Worm (Caenorhabditis elegans) whole organism, L1 larva: Measurements from ENCODE around the gene metl-18.
A peak's percentile ranks its signal among the peaks of the same experiment; 100 is the strongest.

Experiments used
- C04F5.9 ChIP-seq: sonication (generic microtip); optimal IDR thresholded peaks from 2 replicates; lab custom pipeline; 2016; ENCODE audit warnings: missing genetic modification characterization, missing compliant biosample characterization
- C34B4.2 ChIP-seq: sonication (generic microtip); optimal IDR thresholded peaks from 2 replicates; lab custom pipeline; 2017; ENCODE audit warnings: mild to moderate bottlenecking, missing genetic modification characterization, missing compliant biosample characterization
- F16B12.6 ChIP-seq: fragments of 150-350 bp; optimal IDR thresholded peaks from 2 replicates; lab custom pipeline; 2014; ENCODE audit warnings: missing biosample characterization, missing genetic modification characterization
- Y116A8C.19 ChIP-seq: sonication (generic microtip); optimal IDR thresholded peaks from 2 replicates; lab custom pipeline; 2016; ENCODE audit warnings: missing compliant biosample characterization, missing genetic modification characterization, borderline replicate concordance
- alr-1 ChIP-seq: fragments of 200-800 bp; sonication (Bioruptor generic); optimal IDR thresholded peaks from 2 replicates; lab custom pipeline; 2018; ENCODE audit warnings: borderline replicate concordance, mild to moderate bottlenecking, missing genetic modification characterization, missing compliant biosample characterization
- aly-2 ChIP-seq: fragments of 150-350 bp; optimal IDR thresholded peaks from 2 replicates; lab custom pipeline; 2014; ENCODE audit warnings: missing biosample characterization, missing genetic modification characterization
- ama-1 ChIP-seq: fragments of 150-350 bp; optimal IDR thresholded peaks from 2 replicates; lab custom pipeline; 2014
- blmp-1 ChIP-seq: fragments of 150-350 bp; optimal IDR thresholded peaks from 2 replicates; lab custom pipeline; 2014; ENCODE audit warnings: missing biosample characterization, missing genetic modification characterization
- ceh-63 ChIP-seq: fragments of 200-800 bp; sonication (Bioruptor generic); optimal IDR thresholded peaks from 2 replicates; lab custom pipeline; 2018; ENCODE audit warnings: mild to moderate bottlenecking, missing genetic modification characterization, missing compliant biosample characterization
- ceh-8 ChIP-seq: fragments of 200-800 bp; sonication (Bioruptor generic); optimal IDR thresholded peaks from 2 replicates; lab custom pipeline; 2018; ENCODE audit warnings: mild to moderate bottlenecking, missing genetic modification characterization, moderate library complexity, missing compliant biosample characterization
- ceh-82 ChIP-seq, 3 experiments: fragments of 150-350 bp in 1 of 3; sonication (generic microtip) in 2 of 3; optimal IDR thresholded peaks; 2 replicates each; lab custom pipeline; 2014 to 2017; ENCODE audit warnings: missing biosample characterization in 3 of 3, missing genetic modification characterization in 3 of 3
- ceh-88 ChIP-seq: fragments of 200-800 bp; sonication (Bioruptor generic); IDR thresholded peaks from 2 replicates; pipeline ENCODE4 v1.3.6; 2022; ENCODE audit warnings: missing genetic modification characterization, missing compliant biosample characterization
- ceh-90 ChIP-seq: sonication (generic microtip); optimal IDR thresholded peaks from 2 replicates; lab custom pipeline; 2016; ENCODE audit warnings: missing genetic modification characterization, missing compliant biosample characterization
- ces-1 ChIP-seq: fragments of 150-350 bp; optimal IDR thresholded peaks from 2 replicates; lab custom pipeline; 2014; ENCODE audit warnings: missing biosample characterization, missing genetic modification reagents, missing genetic modification characterization
- dpl-1 ChIP-seq, 3 experiments: fragments of 150-350 bp in 2 of 3; sonication (generic microtip) in 1 of 3; optimal IDR thresholded peaks; 2 replicates each; lab custom pipeline; 2014 to 2017; ENCODE audit warnings: missing biosample characterization in 3 of 3, missing genetic modification characterization in 3 of 3, missing genetic modification reagents in 3 of 3
- dsc-1 ChIP-seq: sonication (generic microtip); optimal IDR thresholded peaks from 2 replicates; lab custom pipeline; 2016; ENCODE audit warnings: mild to moderate bottlenecking, missing genetic modification characterization, missing compliant biosample characterization
- efl-3 ChIP-seq: fragments of 200-800 bp; sonication (Bioruptor generic); optimal IDR thresholded peaks from 2 replicates; lab custom pipeline; 2018; ENCODE audit warnings: mild to moderate bottlenecking, missing genetic modification characterization, missing compliant biosample characterization
- ets-5 ChIP-seq: fragments of 200-800 bp; sonication (Bioruptor generic); IDR thresholded peaks from 2 replicates; pipeline ENCODE4 v1.3.6; 2022; ENCODE audit warnings: missing genetic modification characterization, missing compliant biosample characterization
- fkh-8 ChIP-seq: sonication (generic microtip); optimal IDR thresholded peaks from 2 replicates; lab custom pipeline; 2016; ENCODE audit warnings: mild to moderate bottlenecking, missing genetic modification characterization, missing compliant biosample characterization
- fos-1 ChIP-seq: fragments of 150-350 bp; optimal IDR thresholded peaks from 2 replicates; lab custom pipeline; 2014; ENCODE audit warnings: missing biosample characterization, missing genetic modification characterization
- hlh-17 ChIP-seq: fragments of 200-800 bp; sonication (Bioruptor generic); optimal IDR thresholded peaks from 2 replicates; lab custom pipeline; 2018; ENCODE audit warnings: missing genetic modification characterization, mild to moderate bottlenecking, missing compliant biosample characterization, moderate library complexity, borderline replicate concordance
- hpl-2 ChIP-seq: fragments of 150-350 bp; optimal IDR thresholded peaks from 2 replicates; lab custom pipeline; 2014; ENCODE audit warnings: missing biosample characterization, missing genetic modification reagents, missing genetic modification characterization
- irx-1 ChIP-seq: sonication (generic microtip); optimal IDR thresholded peaks from 2 replicates; lab custom pipeline; 2016; ENCODE audit warnings: missing genetic modification characterization, missing compliant biosample characterization
- lin-14 ChIP-seq: fragments of 200-800 bp; sonication (Bioruptor generic); optimal IDR thresholded peaks from 2 replicates; lab custom pipeline; 2018; ENCODE audit warnings: mild to moderate bottlenecking, missing genetic modification characterization, moderate library complexity, missing compliant biosample characterization
- lin-35 ChIP-seq, 2 experiments: fragments of 150-350 bp; optimal IDR thresholded peaks; 2 replicates each; lab custom pipeline; 2014; ENCODE audit warnings: missing biosample characterization in 2 of 2, missing genetic modification characterization in 2 of 2, missing genetic modification reagents in 2 of 2
- lin-39 ChIP-seq: fragments of 150-350 bp; optimal IDR thresholded peaks from 2 replicates; lab custom pipeline; 2014; ENCODE audit warnings: missing biosample characterization, missing genetic modification reagents, missing genetic modification characterization
- lir-3 ChIP-seq: sonication (generic microtip); optimal IDR thresholded peaks from 2 replicates; lab custom pipeline; 2016; ENCODE audit warnings: mild to moderate bottlenecking, missing genetic modification characterization, moderate library complexity, missing compliant biosample characterization; ENCODE audit not compliant: poor library complexity
- mab-9 ChIP-seq: fragments of 200-800 bp; sonication (Bioruptor generic); IDR thresholded peaks from 2 replicates; pipeline ENCODE4 v1.3.6; 2022; ENCODE audit warnings: missing genetic modification reagents, missing genetic modification characterization, missing compliant biosample characterization
- mep-1 ChIP-seq: fragments of 150-350 bp; optimal IDR thresholded peaks from 2 replicates; lab custom pipeline; 2014; ENCODE audit warnings: missing biosample characterization, missing genetic modification characterization
- nhr-11 ChIP-seq: fragments of 150-350 bp; optimal IDR thresholded peaks from 2 replicates; lab custom pipeline; 2014; ENCODE audit warnings: missing biosample characterization, missing genetic modification characterization
- nhr-19 ChIP-seq: fragments of 200-800 bp; sonication (Bioruptor generic); conservative IDR thresholded peaks from 2 replicates; pipeline ENCODE4 v1.3.6; 2022; ENCODE audit warnings: missing genetic modification characterization, missing compliant biosample characterization
- nhr-20 ChIP-seq: sonication (generic microtip); optimal IDR thresholded peaks from 2 replicates; lab custom pipeline; 2016; ENCODE audit warnings: mild to moderate bottlenecking, missing genetic modification characterization, missing compliant biosample characterization
- nhr-237 ChIP-seq: fragments of 150-350 bp; optimal IDR thresholded peaks from 2 replicates; lab custom pipeline; 2014; ENCODE audit warnings: missing biosample characterization, missing genetic modification characterization
- nhr-28 ChIP-seq: fragments of 150-350 bp; optimal IDR thresholded peaks from 2 replicates; lab custom pipeline; 2014; ENCODE audit warnings: missing biosample characterization, missing genetic modification characterization
- nhr-47 ChIP-seq: sonication (generic microtip); optimal IDR thresholded peaks from 2 replicates; lab custom pipeline; 2016; ENCODE audit warnings: mild to moderate bottlenecking, missing genetic modification characterization, moderate library complexity, missing compliant biosample characterization
- nhr-71 ChIP-seq: sonication (generic microtip); optimal IDR thresholded peaks from 2 replicates; lab custom pipeline; 2016; ENCODE audit warnings: mild to moderate bottlenecking, missing genetic modification characterization, moderate library complexity, missing compliant biosample characterization
- nhr-76 ChIP-seq: sonication (generic microtip); optimal IDR thresholded peaks from 2 replicates; lab custom pipeline; 2017; ENCODE audit warnings: missing biosample characterization, missing genetic modification characterization
- nhr-77 ChIP-seq: fragments of 150-350 bp; optimal IDR thresholded peaks from 2 replicates; lab custom pipeline; 2014; ENCODE audit warnings: missing biosample characterization, missing genetic modification characterization
- pag-3 ChIP-seq: sonication (generic microtip); optimal IDR thresholded peaks from 2 replicates; lab custom pipeline; 2017; ENCODE audit warnings: missing genetic modification characterization, mild to moderate bottlenecking, missing compliant biosample characterization, antibody characterized with exemption, borderline replicate concordance; ENCODE audit not compliant: insufficient read depth
- pqm-1 ChIP-seq: sonication (generic microtip); optimal IDR thresholded peaks from 3 replicates; lab custom pipeline; 2017; ENCODE audit warnings: missing biosample characterization, missing genetic modification characterization
- skn-1 ChIP-seq: fragments of 150-350 bp; optimal IDR thresholded peaks from 2 replicates; lab custom pipeline; 2014; ENCODE audit warnings: missing biosample characterization, missing genetic modification characterization
- snpc-4 ChIP-seq: fragments of 150-350 bp; optimal IDR thresholded peaks from 2 replicates; lab custom pipeline; 2014; ENCODE audit warnings: missing biosample characterization, missing genetic modification characterization
- snu-23 ChIP-seq: sonication (generic microtip); optimal IDR thresholded peaks from 2 replicates; lab custom pipeline; 2016; ENCODE audit warnings: missing genetic modification characterization, missing compliant biosample characterization
- sox-4 ChIP-seq: sonication (generic microtip); optimal IDR thresholded peaks from 2 replicates; lab custom pipeline; 2016; ENCODE audit warnings: missing genetic modification characterization, missing compliant biosample characterization
- sptf-1 ChIP-seq: fragments of 150-350 bp; optimal IDR thresholded peaks from 2 replicates; lab custom pipeline; 2014; ENCODE audit warnings: missing biosample characterization, missing genetic modification characterization
- swsn-7 ChIP-seq: sonication (generic microtip); optimal IDR thresholded peaks from 2 replicates; lab custom pipeline; 2016; ENCODE audit warnings: missing genetic modification characterization, missing compliant biosample characterization
- tbx-2 ChIP-seq: sonication (generic microtip); optimal IDR thresholded peaks from 2 replicates; lab custom pipeline; 2016; ENCODE audit warnings: missing genetic modification characterization, missing compliant biosample characterization
- tlp-1 ChIP-seq: fragments of 150-350 bp; optimal IDR thresholded peaks from 2 replicates; lab custom pipeline; 2014; ENCODE audit warnings: missing biosample characterization, missing genetic modification characterization
- unc-30 ChIP-seq: sonication (generic microtip); optimal IDR thresholded peaks from 2 replicates; lab custom pipeline; 2017; ENCODE audit warnings: missing biosample characterization, missing genetic modification characterization
- unc-62 ChIP-seq: fragments of 150-350 bp; optimal IDR thresholded peaks from 2 replicates; lab custom pipeline; 2014; ENCODE audit warnings: missing biosample characterization, missing genetic modification reagents, missing genetic modification characterization
- zag-1 ChIP-seq: fragments of 150-350 bp; optimal IDR thresholded peaks from 2 replicates; lab custom pipeline; 2014; ENCODE audit warnings: missing biosample characterization, missing genetic modification characterization

Gene metl-18

DNA sequence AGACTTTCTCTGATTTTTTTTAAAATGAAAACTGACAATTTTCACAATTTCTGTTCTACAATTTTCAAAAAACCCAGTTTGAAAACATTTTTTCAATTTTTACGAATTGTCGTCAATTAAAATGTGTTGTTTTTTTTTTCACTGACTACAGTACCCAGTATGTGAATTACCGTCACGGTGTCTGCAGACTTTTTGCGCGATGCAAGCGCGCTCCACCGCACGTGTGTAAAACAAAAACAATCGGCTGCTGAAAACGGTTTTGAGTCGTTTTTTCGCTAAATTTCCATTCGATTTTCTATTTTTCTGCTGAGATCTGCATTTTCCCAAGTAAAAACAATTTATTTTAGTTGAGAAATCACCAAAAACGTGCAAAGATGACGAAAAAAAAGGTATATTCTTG lies 30.7 kb downstream of the metl-18 start (continued):
- TF ChIP-seq nhr-19 (peak; percentile 99), lin-39 (peak; percentile 91), ces-1 (GFP tag; lab: Kevin White, UChicago) (peak; percentile 69), snu-23 (peak; percentile 99), ceh-82 (tag; optimal IDR thresholded peaks at IDR 0.05; lab: Kevin White, UChicago) (peak; percentile 97 to 99 (median 98)), hlh-17 (GFP tag; lab: Kevin White, UChicago) (no peak), mab-9 (GFP tag; lab: Robert Waterston, UW) (peak; percentile 97), nhr-237 (peak; percentile 96), ceh-63 (GFP tag; lab: Kevin White, UChicago) (peak; percentile 71), nhr-20 (tag; lab: Kevin White, UChicago) (peak; percentile 99)

DNA sequence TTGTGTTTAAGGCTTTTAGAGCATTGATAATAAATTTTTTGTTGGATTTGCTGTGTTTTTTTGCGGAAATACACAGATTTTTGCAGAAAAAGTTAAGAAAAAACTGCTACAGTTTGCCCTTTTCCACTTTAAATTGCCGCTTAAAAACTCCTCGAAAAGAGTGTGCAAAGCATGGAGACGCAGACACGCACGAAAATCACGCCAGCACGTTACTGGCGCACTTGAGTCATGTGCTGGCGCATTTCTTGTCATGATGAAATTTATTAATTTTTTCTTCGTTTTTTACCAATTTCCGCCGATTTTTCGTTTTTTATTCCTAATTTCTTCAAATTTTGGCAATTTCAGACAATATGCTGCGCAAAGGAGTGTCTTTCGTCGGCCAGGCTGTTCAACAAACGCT lies 34.5 kb downstream of the metl-18 start, which contains the start of gene C34C12.8:
TSS of gene C34C12.8 (plus strand) at position 346 of the 400 bp plus-strand sequence.
- TF ChIP-seq fos-1 (tag; lab: Kevin White, UChicago) (peak; percentile 79), blmp-1 (peak; percentile 70), fkh-8 (peak; percentile 94), pag-3 (tag; lab: Kevin White, UChicago) (no peak), snpc-4 (tag; lab: Kevin White, UChicago) (peak; percentile 84), lir-3 (tag; lab: Kevin White, UChicago) (no peak), nhr-28 (tag; lab: Kevin White, UChicago) (peak; percentile 20), tbx-2 (tag; lab: Kevin White, UChicago) (peak; percentile 97), nhr-76 (tag; lab: Kevin White, UChicago) (no peak), unc-30 (tag; lab: Kevin White, UChicago) (peak; percentile 64), nhr-77 (tag; lab: Kevin White, UChicago) (peak; percentile 88), zag-1 (peak; percentile 66), lin-35 (GFP tag; optimal IDR thresholded peaks at IDR 0.05; lab: Kevin White, UChicago) (peak; percentile 96 to 98), nhr-11 (peak; percentile 92), mep-1 (tag; lab: Kevin White, UChicago) (peak; percentile 98), nhr-237 (peak; percentile 60), ceh-63 (GFP tag; lab: Kevin White, UChicago) (peak; percentile 74), ceh-8 (GFP tag; lab: Kevin White, UChicago) (peak; percentile 92), unc-62 (GFP tag; lab: Kevin White, UChicago) (peak; percentile 71), ceh-82 (tag; optimal IDR thresholded peaks at IDR 0.05; lab: Kevin White, UChicago) (peak; percentile 95 to 98 (median 97)), alr-1 (no peak), ceh-88 (GFP tag; lab: Robert Waterston, UW) (peak; percentile 90), sptf-1 (tag; lab: Kevin White, UChicago) (no peak), ets-5 (GFP tag; lab: Robert Waterston, UW) (no peak), mab-9 (GFP tag; lab: Robert Waterston, UW) (peak; percentile 95), efl-3 (GFP tag; lab: Kevin White, UChicago) (peak; percentile 57), nhr-71 (peak; percentile 98), tlp-1 (tag; lab: Kevin White, UChicago) (no peak), sox-4 (tag; lab: Kevin White, UChicago) (peak; percentile 85), aly-2 (tag; lab: Kevin White, UChicago) (peak; percentile 90), ceh-90 (tag; lab: Kevin White, UChicago) (peak; percentile 45), Y116A8C.19 (no peak), nhr-47 (tag; lab: Kevin White, UChicago) (peak; percentile 98), swsn-7 (tag; lab: Kevin White, UChicago) (peak; percentile 97), nhr-20 (tag; lab: Kevin White, UChicago) (peak; percentile 97), ama-1 (peak; percentile 91), C34B4.2 (tag; lab: Kevin White, UChicago) (peak; percentile 84), C04F5.9 (tag; lab: Kevin White, UChicago) (peak; percentile 91), irx-1 (tag; lab: Kevin White, UChicago) (peak; percentile 96), F16B12.6 (peak; percentile 84), lin-39 (peak; percentile 97), pqm-1 (no peak), lin-14 (GFP tag; lab: Kevin White, UChicago) (peak; percentile 92), skn-1 (peak; percentile 91), dsc-1 (peak; percentile 98), hpl-2 (peak; percentile 85), dpl-1 (GFP tag; optimal IDR thresholded peaks at IDR 0.05; lab: Kevin White, UChicago) (peak; percentile 96 to 98 (median 97))
